Worm (Caenorhabditis elegans): ENCODE measurements around the gene F01D4.5.

- no peak for TF ChIP-seq lin-13 (GFP tag; optimal IDR thresholded peaks at IDR 0.05)
- no peak for TF ChIP-seq ztf-11 (tag; optimal IDR thresholded peaks at IDR 0.05)
- TF ChIP-seq nhr-77 (tag; optimal IDR thresholded peaks at IDR 0.05), result no peak
- no peak for TF ChIP-seq hlh-17 (GFP tag; optimal IDR thresholded peaks at IDR 0.05; ENCODE audit: borderline replicate concordance)
- no peak for TF ChIP-seq rnt-1 (tag; optimal IDR thresholded peaks at IDR 0.05)
- TF ChIP-seq sptf-1 (tag; optimal IDR thresholded peaks at IDR 0.05), result no peak
- TF ChIP-seq ama-1 (optimal IDR thresholded peaks at IDR 0.05), result no peak
- TF ChIP-seq lir-3 (tag; optimal IDR thresholded peaks at IDR 0.05; ENCODE audit: poor library complexity), result no peak
- TF ChIP-seq nhr-11 (tag; optimal IDR thresholded peaks at IDR 0.05), result no peak
- TF ChIP-seq snpc-4 (tag; optimal IDR thresholded peaks at IDR 0.05), result no peak
- no peak for TF ChIP-seq nhr-12 (tag; optimal IDR thresholded peaks at IDR 0.05)
- no peak for TF ChIP-seq ceh-8 (GFP tag; optimal IDR thresholded peaks at IDR 0.05)
- no peak for TF ChIP-seq mab-9 (GFP tag; IDR thresholded peaks at IDR 0.05)
- no peak for TF ChIP-seq unc-62 (GFP tag; optimal IDR thresholded peaks at IDR 0.05)
These were observed 22.6 kb upstream of the F01D4.5 start for ce11 chrIV:10506016-10506415.
